Fruit fly (Drosophila melanogaster) whole organism, embryonic: ENCODE results near the gene Ufsp2.
A peak's percentile ranks its signal among the peaks of the same experiment; 100 is the strongest.

Source experiments
- Aef1 ChIP-seq: fragments of 200-800 bp; sonication (Bioruptor generic); IDR thresholded peaks from 3 replicates; pipeline ENCODE4 v1.3.6; 2022; ENCODE audit warnings: missing biosample characterization, missing genetic modification characterization
- BEAF-32 ChIP-seq: fragments of 200-800 bp; sonication (Bioruptor generic); optimal IDR thresholded peaks from 3 replicates; lab custom pipeline; 2017; ENCODE audit warnings: missing biosample characterization, missing genetic modification characterization, mild to moderate bottlenecking, moderate library complexity, missing genetic modification reagents
- Blimp-1 ChIP-seq: fragments of 200-800 bp; sonication (Bioruptor generic); optimal IDR thresholded peaks from 3 replicates; lab custom pipeline; 2018; ENCODE audit warnings: missing biosample characterization, missing genetic modification characterization, mild to moderate bottlenecking, moderate library complexity, missing genetic modification reagents
- CG12071 ChIP-seq: fragments of 200-800 bp; sonication (Bioruptor generic); optimal IDR thresholded peaks from 3 replicates; lab custom pipeline; 2018; ENCODE audit warnings: missing biosample characterization, mild to moderate bottlenecking, missing genetic modification characterization
- CG12219 ChIP-seq: fragments of 200-800 bp; sonication (Bioruptor generic); optimal IDR thresholded peaks from 3 replicates; lab custom pipeline; 2018; ENCODE audit warnings: missing biosample characterization, mild to moderate bottlenecking, missing genetic modification characterization
- CG13894 ChIP-seq: fragments of 200-800 bp; sonication (Bioruptor generic); optimal IDR thresholded peaks from 3 replicates; lab custom pipeline; 2018; ENCODE audit warnings: missing biosample characterization, mild to moderate bottlenecking, missing genetic modification characterization, moderate library complexity
- CG1647 ChIP-seq: fragments of 200-800 bp; sonication (Bioruptor generic); optimal IDR thresholded peaks from 3 replicates; lab custom pipeline; 2016; ENCODE audit warnings: missing biosample characterization, missing genetic modification characterization
- CG16813 ChIP-seq: fragments of 200-800 bp; sonication (Bioruptor generic); IDR thresholded peaks from 3 replicates; pipeline ENCODE4 v1.3.6; 2022; ENCODE audit warnings: missing biosample characterization, missing genetic modification characterization; ENCODE audit not compliant: partially characterized antibody
- CG1792 ChIP-seq: fragments of 200-800 bp; sonication (Bioruptor generic); optimal IDR thresholded peaks from 2 replicates; lab custom pipeline; 2016; ENCODE audit warnings: missing biosample characterization, missing genetic modification characterization
- CG30431 ChIP-seq: fragments of 200-800 bp; sonication (Bioruptor generic); optimal IDR thresholded peaks from 2 replicates; lab custom pipeline; 2017; ENCODE audit warnings: missing biosample characterization, missing genetic modification characterization
- CG3065 ChIP-seq: fragments of 200-800 bp; sonication (Bioruptor generic); optimal IDR thresholded peaks from 2 replicates; lab custom pipeline; 2016; ENCODE audit warnings: missing biosample characterization, missing genetic modification characterization
- CG34422 ChIP-seq: fragments of 200-800 bp; sonication (Bioruptor generic); IDR thresholded peaks from 3 replicates; pipeline ENCODE4 v1.3.6; 2022; ENCODE audit warnings: missing biosample characterization, missing genetic modification characterization
- CG3847 ChIP-seq: fragments of 200-800 bp; sonication (Bioruptor generic); IDR thresholded peaks from 2 replicates; pipeline ENCODE4 v1.3.6; 2022; ENCODE audit warnings: missing biosample characterization, missing genetic modification characterization
- CG43689 ChIP-seq: fragments of 200-800 bp; sonication (Bioruptor generic); IDR thresholded peaks from 2 replicates; pipeline ENCODE4 v1.3.6; 2022; ENCODE audit warnings: missing biosample characterization, missing genetic modification characterization
- CG4854 ChIP-seq: fragments of 200-800 bp; sonication (Bioruptor generic); optimal IDR thresholded peaks from 2 replicates; lab custom pipeline; 2016; ENCODE audit warnings: missing biosample characterization, missing genetic modification characterization, inconsistent platforms
- CG5953 ChIP-seq: fragments of 200-800 bp; sonication (Bioruptor generic); IDR thresholded peaks from 2 replicates; pipeline ENCODE4 v1.3.6; 2022; ENCODE audit warnings: missing biosample characterization, missing genetic modification characterization
- CG9215 ChIP-seq: fragments of 200-800 bp; sonication (Bioruptor generic); IDR thresholded peaks from 2 replicates; pipeline ENCODE4 v1.3.6; 2022; ENCODE audit warnings: missing biosample characterization, missing genetic modification characterization
- CHES-1-like ChIP-seq: fragments of 200-800 bp; sonication (Bioruptor generic); optimal IDR thresholded peaks from 2 replicates; lab custom pipeline; 2016; ENCODE audit warnings: missing biosample characterization, missing genetic modification characterization
- Dref ChIP-seq: fragments of 200-800 bp; sonication (Bioruptor generic); IDR thresholded peaks from 2 replicates; pipeline ENCODE4 v1.3.6; 2022; ENCODE audit warnings: missing biosample characterization, missing genetic modification characterization
- ERR ChIP-seq: fragments of 200-800 bp; sonication (Bioruptor generic); optimal IDR thresholded peaks from 2 replicates; lab custom pipeline; 2016; ENCODE audit warnings: missing biosample characterization, missing genetic modification characterization
- Hand ChIP-seq: fragments of 200-800 bp; sonication (Bioruptor generic); optimal IDR thresholded peaks from 2 replicates; lab custom pipeline; 2017; ENCODE audit warnings: mild to moderate bottlenecking, missing biosample characterization, missing genetic modification reagents, missing genetic modification characterization
- HmgZ ChIP-seq: fragments of 200-800 bp; sonication (Bioruptor generic); optimal IDR thresholded peaks from 2 replicates; lab custom pipeline; 2018; ENCODE audit warnings: missing biosample characterization, mild to moderate bottlenecking, missing genetic modification characterization
- Hsf ChIP-seq: fragments of 200-800 bp; sonication (Bioruptor generic); optimal IDR thresholded peaks from 3 replicates; lab custom pipeline; 2016; ENCODE audit warnings: missing biosample characterization, missing genetic modification characterization
- MTF-1 ChIP-seq: fragments of 200-800 bp; sonication (Bioruptor generic); optimal IDR thresholded peaks from 2 replicates; lab custom pipeline; 2018; ENCODE audit warnings: missing biosample characterization, mild to moderate bottlenecking, missing genetic modification characterization, borderline replicate concordance
- ato ChIP-seq: fragments of 200-800 bp; sonication (Bioruptor generic); IDR thresholded peaks from 2 replicates; pipeline ENCODE4 v1.3.6; 2022; ENCODE audit warnings: missing biosample characterization, missing genetic modification characterization; ENCODE audit not compliant: partially characterized antibody
- bbx ChIP-seq: fragments of 200-800 bp; sonication (Bioruptor generic); IDR thresholded peaks from 2 replicates; pipeline ENCODE4 v1.3.6; 2022; ENCODE audit warnings: missing biosample characterization, missing genetic modification characterization; ENCODE audit not compliant: partially characterized antibody
- bsh ChIP-seq, 2 experiments: fragments of 200-800 bp; sonication (Bioruptor generic); optimal IDR thresholded peaks; 2 replicates each; lab custom pipeline; 2017 to 2018; ENCODE audit warnings: mild to moderate bottlenecking in 2 of 2, missing biosample characterization in 2 of 2, missing genetic modification characterization in 2 of 2, moderate library complexity in 1 of 2
- chinmo ChIP-seq: fragments of 200-800 bp; sonication (Bioruptor generic); IDR thresholded peaks from 4 replicates; pipeline ENCODE4 v1.3.6; 2022; ENCODE audit warnings: missing biosample characterization, missing genetic modification characterization; ENCODE audit not compliant: partially characterized antibody
- croc ChIP-seq: fragments of 200-800 bp; sonication (Bioruptor generic); conservative IDR thresholded peaks from 3 replicates; pipeline ENCODE4 v1.3.6; 2022; ENCODE audit warnings: missing biosample characterization, missing genetic modification characterization
- en ChIP-seq: fragments of 200-800 bp; sonication (Bioruptor generic); optimal IDR thresholded peaks from 2 replicates; lab custom pipeline; 2016; ENCODE audit warnings: missing biosample characterization, missing genetic modification characterization
- exex ChIP-seq: fragments of 200-800 bp; sonication (Bioruptor generic); optimal IDR thresholded peaks from 4 replicates; lab custom pipeline; 2018; ENCODE audit warnings: missing biosample characterization, mild to moderate bottlenecking, missing genetic modification characterization, moderate library complexity
- ftz-f1 ChIP-seq: fragments of 200-800 bp; sonication (Bioruptor generic); optimal IDR thresholded peaks from 2 replicates; lab custom pipeline; 2016; ENCODE audit warnings: missing biosample characterization, missing genetic modification characterization
- gcm ChIP-seq: fragments of 200-800 bp; sonication (Bioruptor generic); optimal IDR thresholded peaks from 2 replicates; lab custom pipeline; 2019; ENCODE audit warnings: missing biosample characterization, mild to moderate bottlenecking, missing genetic modification characterization, moderate library complexity
- gem ChIP-seq: fragments of 200-800 bp; sonication (Bioruptor generic); optimal IDR thresholded peaks from 2 replicates; lab custom pipeline; 2019; ENCODE audit warnings: missing biosample characterization, mild to moderate bottlenecking, missing genetic modification characterization, moderate library complexity
- gt ChIP-seq: fragments of 200-800 bp; sonication (Bioruptor generic); IDR thresholded peaks from 2 replicates; pipeline ENCODE4 v1.3.6; 2022; ENCODE audit warnings: missing biosample characterization, missing genetic modification characterization
- lilli ChIP-seq: fragments of 200-800 bp; sonication (Bioruptor generic); optimal IDR thresholded peaks from 3 replicates; lab custom pipeline; 2016; ENCODE audit warnings: missing biosample characterization, missing genetic modification characterization
- nerfin-1 ChIP-seq: fragments of 200-800 bp; sonication (Bioruptor generic); optimal IDR thresholded peaks from 3 replicates; lab custom pipeline; 2019; ENCODE audit warnings: missing biosample characterization, mild to moderate bottlenecking, missing genetic modification characterization, moderate library complexity
- pita ChIP-seq: fragments of 200-800 bp; sonication (Bioruptor generic); optimal IDR thresholded peaks from 2 replicates; lab custom pipeline; 2017; ENCODE audit warnings: missing biosample characterization, mild to moderate bottlenecking, missing genetic modification characterization
- salm ChIP-seq: fragments of 200-800 bp; sonication (Bioruptor generic); optimal IDR thresholded peaks from 2 replicates; lab custom pipeline; 2018; ENCODE audit warnings: missing biosample characterization, mild to moderate bottlenecking, missing genetic modification characterization
- sima ChIP-seq: fragments of 200-800 bp; sonication (Bioruptor generic); optimal IDR thresholded peaks from 2 replicates; lab custom pipeline; 2016; ENCODE audit warnings: missing biosample characterization, missing genetic modification characterization
- slou ChIP-seq: fragments of 200-800 bp; sonication (Bioruptor generic); optimal IDR thresholded peaks from 3 replicates; lab custom pipeline; 2016; ENCODE audit warnings: missing biosample characterization, missing genetic modification characterization
- stwl ChIP-seq: fragments of 200-800 bp; sonication (Bioruptor generic); optimal IDR thresholded peaks from 3 replicates; lab custom pipeline; 2018; ENCODE audit warnings: missing biosample characterization, mild to moderate bottlenecking, missing genetic modification characterization, moderate library complexity
- unc-4 ChIP-seq: fragments of 200-800 bp; sonication (Bioruptor generic); IDR thresholded peaks from 2 replicates; pipeline ENCODE4 v1.3.6; 2022; ENCODE audit warnings: missing biosample characterization, missing genetic modification characterization; ENCODE audit not compliant: partially characterized antibody
- vfl ChIP-seq: fragments of 200-800 bp; sonication (Bioruptor generic); optimal IDR thresholded peaks from 2 replicates; lab custom pipeline; 2016; ENCODE audit warnings: missing biosample characterization, missing genetic modification characterization
- wek ChIP-seq: fragments of 200-800 bp; sonication (Bioruptor generic); optimal IDR thresholded peaks from 3 replicates; lab custom pipeline; 2018; ENCODE audit warnings: missing biosample characterization, mild to moderate bottlenecking, missing genetic modification characterization, moderate library complexity

Gene Ufsp2

DNA sequence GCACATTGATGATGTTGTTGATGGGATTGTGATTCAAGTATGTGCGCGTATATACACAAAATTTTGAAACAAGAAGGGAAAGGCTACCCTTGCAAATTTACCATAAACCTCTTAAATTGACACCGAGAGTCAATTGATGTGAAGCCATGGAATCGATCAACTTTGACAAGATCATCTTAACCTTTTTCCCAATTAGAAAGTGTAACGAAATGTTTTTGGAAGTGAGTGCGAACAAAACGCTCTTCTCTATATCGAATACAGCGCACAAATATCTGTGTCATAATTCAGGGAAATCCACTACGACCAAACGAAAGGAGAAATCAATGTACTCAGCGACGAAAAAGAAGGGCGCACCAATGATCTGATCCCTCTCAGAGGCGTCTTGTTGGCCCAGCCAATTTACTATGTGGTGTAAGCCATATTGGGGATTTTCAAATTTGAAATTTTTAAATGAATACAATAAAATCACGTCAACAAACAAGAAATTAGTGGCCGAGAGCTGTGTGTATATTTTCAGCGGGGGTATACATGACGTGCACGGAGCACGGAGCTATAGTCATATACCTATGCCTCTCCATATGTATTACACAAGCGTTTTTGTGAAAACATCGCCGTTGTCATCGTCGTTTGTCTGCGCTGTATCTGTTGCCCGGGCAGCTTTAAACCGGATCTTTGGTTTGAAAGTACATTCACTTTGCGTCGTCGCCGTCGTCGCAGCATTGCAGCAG, 42.8 kb upstream of the Ufsp2 start (continued):
- TF ChIP-seq CG30431 (no peak), vfl (GFP tag; lab: Kevin White, UChicago) (no peak), stwl (tag; lab: Kevin White, UChicago) (no peak), bsh (GFP tag; optimal IDR thresholded peaks at IDR 0.05; lab: Kevin White, UChicago) (peak; percentile 40 to 59), exex (tag; lab: Kevin White, UChicago) (no peak), CG3847 (GFP tag; lab: Robert Waterston, UW) (no peak), HmgZ (tag; lab: Kevin White, UChicago) (peak; percentile 5), lilli (GFP tag; lab: Kevin White, UChicago) (peak; percentile 29), bbx (GFP tag; lab: Robert Waterston, UW) (no peak), nerfin-1 (tag; lab: Kevin White, UChicago) (peak; percentile 16), pita (GFP tag; lab: Kevin White, UChicago) (no peak)

DNA sequence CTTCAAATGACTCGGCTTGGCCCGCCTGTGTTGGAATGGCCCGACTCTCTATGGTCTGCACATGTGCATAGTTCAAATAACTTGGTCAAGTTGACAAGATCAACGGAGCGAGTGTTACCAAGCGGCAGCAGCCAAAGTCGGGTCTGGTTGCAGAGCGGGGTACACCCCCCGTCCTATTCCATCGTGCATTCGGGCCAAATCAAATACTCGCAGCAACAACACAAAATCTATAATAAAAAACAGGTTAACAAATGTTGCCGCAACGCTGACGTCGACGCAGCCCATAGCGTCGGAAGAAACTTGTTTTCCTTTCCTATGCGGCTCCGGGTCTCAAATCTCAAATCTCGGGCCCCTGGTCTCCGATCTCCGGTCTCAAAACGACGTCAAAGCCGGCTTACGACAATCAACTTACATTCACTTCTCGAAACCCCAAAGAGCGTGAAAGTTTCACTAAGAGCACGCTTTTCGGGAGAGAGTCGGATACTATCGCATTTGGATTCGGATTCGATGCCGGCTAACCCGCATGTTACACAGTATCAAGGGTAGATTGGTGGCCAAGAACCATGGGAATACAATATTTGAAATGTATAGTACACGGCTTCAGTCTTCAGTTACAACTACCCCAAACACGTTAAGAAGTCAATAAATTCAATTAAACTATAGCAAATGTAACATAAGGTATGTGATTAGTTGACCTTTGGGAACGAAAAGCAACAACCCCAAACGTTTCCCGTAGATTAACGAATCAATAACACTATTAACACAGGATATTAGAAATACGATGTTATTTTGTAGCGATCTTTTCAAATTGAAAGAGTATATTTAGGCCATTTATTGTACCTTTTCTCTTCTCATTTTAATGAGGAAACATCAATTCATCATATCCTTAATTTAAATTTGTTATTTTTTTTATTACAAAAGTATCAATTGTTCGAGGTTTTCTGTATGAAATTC, 41.8 kb upstream of the Ufsp2 start:
- TF ChIP-seq CG9215 (peak; percentile 60), Aef1 (GFP tag; lab: Robert Waterston, UW) (0 out of 3 replicates have a peak, but pooled peaks have one; percentile 25), Dref (GFP tag; lab: Robert Waterston, UW) (no peak), CG5953 (GFP tag; lab: Robert Waterston, UW) (no peak), wek (no peak), CG34422 (peak; percentile 67), CG4854 (GFP tag; lab: Kevin White, UChicago) (no peak), CG1647 (peak; percentile 40), gt (GFP tag; lab: Robert Waterston, UW) (no peak), BEAF-32 (no peak), sima (GFP tag; lab: Kevin White, UChicago) (no peak), gem (peak; percentile 83), CHES-1-like (GFP tag; lab: Kevin White, UChicago) (peak; percentile 37), Hsf (GFP tag; lab: Kevin White, UChicago) (peak; percentile 57), gcm (GFP tag; lab: Kevin White, UChicago) (peak; percentile 53), CG43689 (no peak), slou (GFP tag; lab: Kevin White, UChicago) (peak; percentile 28), Blimp-1 (peak; percentile 16), chinmo (GFP tag; lab: Robert Waterston, UW) (peak; percentile 97), salm (tag; lab: Kevin White, UChicago) (no peak), ato (GFP tag; lab: Robert Waterston, UW) (no peak), CG1792 (GFP tag; lab: Kevin White, UChicago) (peak; percentile 13), unc-4 (GFP tag; lab: Robert Waterston, UW) (no peak), CG3065 (GFP tag; lab: Kevin White, UChicago) (no peak), CG13894 (tag; lab: Kevin White, UChicago) (peak; percentile 3), ftz-f1 (GFP tag; lab: Kevin White, UChicago) (no peak), CG16813 (GFP tag; lab: Robert Waterston, UW) (no peak), en (GFP tag; lab: Kevin White, UChicago) (peak; percentile 18), CG12219 (GFP tag; lab: Kevin White, UChicago) (peak; percentile 13), MTF-1 (GFP tag; lab: Kevin White, UChicago) (no peak), croc (no peak), Hand (peak; percentile 12), ERR (GFP tag; lab: Kevin White, UChicago) (no peak), CG12071 (GFP tag; lab: Kevin White, UChicago) (no peak)
